Worm (Caenorhabditis elegans) whole organism, mixed stage, embryonic: ENCODE measurements around the gene nhr-36.

Experiments used
- M03D4.4 ChIP-seq: sonication (generic microtip); optimal IDR thresholded peaks from 2 replicates; lab custom pipeline; 2017; ENCODE audit warnings: mild to moderate bottlenecking, missing genetic modification characterization, missing compliant biosample characterization
- blmp-1 ChIP-seq: fragments of 150-350 bp; optimal IDR thresholded peaks from 2 replicates; lab custom pipeline; 2014; ENCODE audit warnings: missing biosample characterization, missing genetic modification characterization
- ceh-39 ChIP-seq: fragments of 150-350 bp; optimal IDR thresholded peaks from 2 replicates; lab custom pipeline; 2014; ENCODE audit warnings: missing biosample characterization, missing genetic modification characterization
- ceh-83 ChIP-seq: fragments of 200-800 bp; sonication (Bioruptor generic); optimal IDR thresholded peaks from 2 replicates; lab custom pipeline; 2018; ENCODE audit warnings: mild to moderate bottlenecking, missing genetic modification characterization, missing compliant biosample characterization
- cnd-1 ChIP-seq: fragments of 200-800 bp; sonication (Bioruptor generic); optimal IDR thresholded peaks from 2 replicates; lab custom pipeline; 2018; ENCODE audit warnings: mild to moderate bottlenecking, missing genetic modification characterization, missing compliant biosample characterization
- drap-1 ChIP-seq: fragments of 200-800 bp; sonication (Bioruptor generic); optimal IDR thresholded peaks from 3 replicates; lab custom pipeline; 2018; ENCODE audit warnings: mild to moderate bottlenecking, missing genetic modification characterization, missing compliant biosample characterization
- elt-1 ChIP-seq: sonication (generic microtip); optimal IDR thresholded peaks from 2 replicates; lab custom pipeline; 2017; ENCODE audit warnings: missing genetic modification characterization, mild to moderate bottlenecking, missing compliant biosample characterization, antibody characterized with exemption, moderate library complexity, borderline replicate concordance; ENCODE audit not compliant: insufficient read depth
- elt-3 ChIP-seq: fragments of 150-350 bp; optimal IDR thresholded peaks from 2 replicates; lab custom pipeline; 2014; ENCODE audit warnings: missing biosample characterization, missing genetic modification characterization
- flh-1 ChIP-seq: fragments of 200-800 bp; sonication (Bioruptor generic); optimal IDR thresholded peaks from 2 replicates; lab custom pipeline; 2018; ENCODE audit warnings: mild to moderate bottlenecking, missing genetic modification characterization, moderate library complexity, missing compliant biosample characterization
- ham-2 ChIP-seq: fragments of 200-800 bp; sonication (Bioruptor generic); optimal IDR thresholded peaks from 2 replicates; lab custom pipeline; 2018; ENCODE audit warnings: mild to moderate bottlenecking, missing genetic modification characterization, missing compliant biosample characterization
- hlh-1 ChIP-seq: fragments of 150-350 bp; optimal IDR thresholded peaks from 2 replicates; lab custom pipeline; 2014; ENCODE audit warnings: missing biosample characterization, missing genetic modification reagents, missing genetic modification characterization
- lin-13 ChIP-seq: fragments of 150-350 bp; optimal IDR thresholded peaks from 2 replicates; lab custom pipeline; 2014; ENCODE audit warnings: missing biosample characterization, missing genetic modification characterization
- lin-32 ChIP-seq: fragments of 200-800 bp; sonication (Bioruptor generic); optimal IDR thresholded peaks from 2 replicates; lab custom pipeline; 2018; ENCODE audit warnings: mild to moderate bottlenecking, missing genetic modification characterization, missing compliant biosample characterization
- lsy-2 ChIP-seq: fragments of 150-350 bp; optimal IDR thresholded peaks from 2 replicates; lab custom pipeline; 2014; ENCODE audit warnings: missing biosample characterization, missing genetic modification characterization
- mab-5 ChIP-seq: fragments of 150-350 bp; optimal IDR thresholded peaks from 2 replicates; lab custom pipeline; 2014; ENCODE audit warnings: missing biosample characterization, missing genetic modification characterization
- mep-1 ChIP-seq: fragments of 150-350 bp; optimal IDR thresholded peaks from 2 replicates; lab custom pipeline; 2017; ENCODE audit warnings: missing biosample characterization, missing genetic modification reagents, missing genetic modification characterization, inconsistent platforms
- mls-2 ChIP-seq: sonication (generic microtip); optimal IDR thresholded peaks from 2 replicates; lab custom pipeline; 2016; ENCODE audit warnings: mild to moderate bottlenecking, missing genetic modification characterization, moderate library complexity, missing compliant biosample characterization
- nhr-2 ChIP-seq: fragments of 150-350 bp; optimal IDR thresholded peaks from 2 replicates; lab custom pipeline; 2014; ENCODE audit warnings: missing biosample characterization, missing genetic modification characterization
- nhr-237 ChIP-seq: fragments of 150-350 bp; optimal IDR thresholded peaks from 2 replicates; lab custom pipeline; 2014; ENCODE audit warnings: missing biosample characterization, missing genetic modification characterization
- nhr-28 ChIP-seq: fragments of 150-350 bp; optimal IDR thresholded peaks from 2 replicates; lab custom pipeline; 2014; ENCODE audit warnings: missing biosample characterization, missing genetic modification characterization
- nhr-76 ChIP-seq: sonication (generic microtip); optimal IDR thresholded peaks from 2 replicates; lab custom pipeline; 2017; ENCODE audit warnings: missing biosample characterization, missing genetic modification characterization
- pha-4 ChIP-seq: fragments of 150-350 bp; optimal IDR thresholded peaks from 2 replicates; lab custom pipeline; 2018; ENCODE audit warnings: missing biosample characterization, missing genetic modification reagents, missing genetic modification characterization
- sem-2 ChIP-seq: fragments of 200-800 bp; sonication (Bioruptor generic); optimal IDR thresholded peaks from 2 replicates; lab custom pipeline; 2018; ENCODE audit warnings: mild to moderate bottlenecking, missing genetic modification characterization, missing compliant biosample characterization
- snpc-4 ChIP-seq: fragments of 150-350 bp; optimal IDR thresholded peaks from 2 replicates; lab custom pipeline; 2014; ENCODE audit warnings: missing biosample characterization, missing genetic modification characterization
- sptf-1 ChIP-seq: sonication (generic microtip); optimal IDR thresholded peaks from 2 replicates; lab custom pipeline; 2017; ENCODE audit warnings: mild to moderate bottlenecking, missing genetic modification characterization, moderate library complexity, missing compliant biosample characterization
- tbx-8 ChIP-seq: fragments of 200-800 bp; sonication (Bioruptor generic); optimal IDR thresholded peaks from 2 replicates; lab custom pipeline; 2018; ENCODE audit warnings: mild to moderate bottlenecking, missing genetic modification characterization, moderate library complexity, missing compliant biosample characterization
- unc-120 ChIP-seq: sonication (generic microtip); optimal IDR thresholded peaks from 2 replicates; lab custom pipeline; 2017; ENCODE audit warnings: missing genetic modification characterization, missing compliant biosample characterization; ENCODE audit not compliant: poor library complexity, severe bottlenecking
- unc-39 ChIP-seq: fragments of 150-350 bp; optimal IDR thresholded peaks from 2 replicates; lab custom pipeline; 2014; ENCODE audit warnings: missing biosample characterization, missing genetic modification characterization
- unc-62 ChIP-seq: fragments of 150-350 bp; optimal IDR thresholded peaks from 2 replicates; lab custom pipeline; 2014; ENCODE audit warnings: missing biosample characterization, missing genetic modification reagents, missing genetic modification characterization
- zip-8 ChIP-seq: fragments of 150-350 bp; optimal IDR thresholded peaks from 2 replicates; lab custom pipeline; 2014; ENCODE audit warnings: missing biosample characterization, missing genetic modification characterization
- ztf-11 ChIP-seq: fragments of 150-350 bp; optimal IDR thresholded peaks from 2 replicates; lab custom pipeline; 2014; ENCODE audit warnings: missing biosample characterization, missing genetic modification characterization

The nhr-36 gene

ce11 chrV:9261492-9261891 lies at the start of gene nhr-36:
TSS of gene nhr-36 (minus strand) at chrV:9261592.
- TF ChIP-seq nhr-2 (no peak), elt-1 (tag; lab: Kevin White, UChicago) (no peak), elt-3 (no peak), lsy-2 (no peak), unc-62 (GFP tag; lab: Kevin White, UChicago) (no peak), ceh-83 (no peak), tbx-8 (GFP tag; lab: Kevin White, UChicago) (no peak), drap-1 (GFP tag; lab: Kevin White, UChicago) (no peak), mab-5 (tag; lab: Kevin White, UChicago) (no peak), mep-1 (tag; lab: Kevin White, UChicago) (no peak), snpc-4 (tag; lab: Kevin White, UChicago) (no peak), ceh-39 (tag; lab: Kevin White, UChicago) (no peak)

ce11 chrV:9305116-9305515 lies 43.7 kb upstream of the nhr-36 start, which contains the start of gene F44A2.3:
TSS of gene F44A2.3 (plus strand) at chrV:9305416.
- TF ChIP-seq lin-13 (tag; lab: Kevin White, UChicago) (no peak), pha-4 (tag; lab: Kevin White, UChicago) (no peak), nhr-76 (no peak), tbx-8 (GFP tag; lab: Kevin White, UChicago) (no peak), M03D4.4 (tag; lab: Kevin White, UChicago) (no peak), nhr-28 (no peak), ceh-39 (tag; lab: Kevin White, UChicago) (no peak), sem-2 (GFP tag; lab: Kevin White, UChicago) (no peak), flh-1 (no peak), lin-32 (GFP tag; lab: Kevin White, UChicago) (no peak), elt-1 (tag; lab: Kevin White, UChicago) (no peak), mls-2 (tag; lab: Kevin White, UChicago) (no peak), cnd-1 (tag; lab: Kevin White, UChicago) (no peak)

- TF ChIP-seq unc-39 (tag; lab: Kevin White, UChicago) (no peak), flh-1 (no peak), blmp-1 (no peak), ceh-83 (no peak), ham-2 (GFP tag; lab: Kevin White, UChicago) (no peak), lin-13 (tag; lab: Kevin White, UChicago) (no peak), unc-62 (GFP tag; lab: Kevin White, UChicago) (no peak), nhr-2 (no peak), lsy-2 (no peak), ztf-11 (tag; lab: Kevin White, UChicago) (no peak), nhr-237 (tag; lab: Kevin White, UChicago) (no peak), mep-1 (tag; lab: Kevin White, UChicago) (no peak), unc-120 (tag; lab: Kevin White, UChicago) (no peak), elt-1 (tag; lab: Kevin White, UChicago) (no peak), mls-2 (tag; lab: Kevin White, UChicago) (no peak)
Observed at ce11 chrV:9303026-9303425, 41.6 kb upstream of the nhr-36 start, which contains the start of gene nhr-39. TSS of gene nhr-39 (plus strand) at chrV:9303326.

- TF ChIP-seq hlh-1 (tag; lab: Kevin White, UChicago): no peak
- TF ChIP-seq, all 35 proteins: peak for 0
Observed at ce11 chrV:9297332-9297731, 35.9 kb upstream of the nhr-36 start, which contains the start of gene F44A2.5. TSS of gene F44A2.5 (plus strand) at chrV:9297632.

ce11 chrV:9295581-9295980 lies 34.2 kb upstream of the nhr-36 start:
- no peak for TF ChIP-seq zip-8 (tag; lab: Kevin White, UChicago)
- TF ChIP-seq sptf-1 (tag; lab: Kevin White, UChicago): no peak
- peak; percentile 12 for TF ChIP-seq pha-4 (tag; lab: Kevin White, UChicago)
- TF ChIP-seq ceh-83: no peak
- TF ChIP-seq nhr-76: no peak
- TF ChIP-seq unc-120 (tag; lab: Kevin White, UChicago): peak; percentile 49
- TF ChIP-seq flh-1: no peak
- peak; percentile 18 for TF ChIP-seq unc-62 (GFP tag; lab: Kevin White, UChicago)
- no peak for TF ChIP-seq drap-1 (GFP tag; lab: Kevin White, UChicago)
